Worm (Caenorhabditis elegans) whole organism, L1 larva: ENCODE data around the gene C14E2.1.

Experiments used
- C16A3.4 ChIP-seq: fragments of 150-350 bp; optimal IDR thresholded peaks from 2 replicates; lab custom pipeline; 2014; ENCODE audit warnings: missing biosample characterization, missing genetic modification characterization
- aha-1 ChIP-seq: fragments of 150-350 bp; optimal IDR thresholded peaks from 2 replicates; lab custom pipeline; 2014; ENCODE audit warnings: missing biosample characterization, missing genetic modification characterization
- aly-2 ChIP-seq: fragments of 150-350 bp; optimal IDR thresholded peaks from 2 replicates; lab custom pipeline; 2014; ENCODE audit warnings: missing biosample characterization, missing genetic modification characterization
- ceh-8 ChIP-seq: fragments of 200-800 bp; sonication (Bioruptor generic); optimal IDR thresholded peaks from 2 replicates; lab custom pipeline; 2018; ENCODE audit warnings: mild to moderate bottlenecking, missing genetic modification characterization, moderate library complexity, missing compliant biosample characterization
- ceh-90 ChIP-seq: sonication (generic microtip); optimal IDR thresholded peaks from 2 replicates; lab custom pipeline; 2016; ENCODE audit warnings: missing genetic modification characterization, missing compliant biosample characterization
- ces-1 ChIP-seq: fragments of 150-350 bp; optimal IDR thresholded peaks from 2 replicates; lab custom pipeline; 2014; ENCODE audit warnings: missing biosample characterization, missing genetic modification reagents, missing genetic modification characterization
- dsc-1 ChIP-seq: sonication (generic microtip); optimal IDR thresholded peaks from 2 replicates; lab custom pipeline; 2016; ENCODE audit warnings: mild to moderate bottlenecking, missing genetic modification characterization, missing compliant biosample characterization
- egl-27 ChIP-seq, 2 experiments: fragments of 150-350 bp in 1 of 2; sonication (generic microtip); optimal IDR thresholded peaks; 3 replicates each; lab custom pipeline; 2017 to 2018; ENCODE audit warnings: missing biosample characterization in 2 of 2, missing genetic modification characterization in 2 of 2, missing genetic modification reagents in 2 of 2
- elt-2 ChIP-seq: sonication (generic microtip); optimal IDR thresholded peaks from 2 replicates; lab custom pipeline; 2016; ENCODE audit warnings: missing genetic modification characterization, mild to moderate bottlenecking, inconsistent platforms, missing compliant biosample characterization, missing genetic modification reagents
- ets-5 ChIP-seq: fragments of 200-800 bp; sonication (Bioruptor generic); IDR thresholded peaks from 2 replicates; pipeline ENCODE4 v1.3.6; 2022; ENCODE audit warnings: missing genetic modification characterization, missing compliant biosample characterization
- fkh-4 ChIP-seq: sonication (generic microtip); optimal IDR thresholded peaks from 2 replicates; lab custom pipeline; 2016; ENCODE audit warnings: missing compliant biosample characterization, missing genetic modification characterization, borderline replicate concordance
- hlh-17 ChIP-seq: fragments of 200-800 bp; sonication (Bioruptor generic); optimal IDR thresholded peaks from 2 replicates; lab custom pipeline; 2018; ENCODE audit warnings: missing genetic modification characterization, mild to moderate bottlenecking, missing compliant biosample characterization, moderate library complexity, borderline replicate concordance
- hlh-4 ChIP-seq: sonication (generic microtip); optimal IDR thresholded peaks from 2 replicates; lab custom pipeline; 2016; ENCODE audit warnings: mild to moderate bottlenecking, missing genetic modification characterization, missing compliant biosample characterization
- isw-1 ChIP-seq: fragments of 200-800 bp; sonication (Bioruptor generic); IDR thresholded peaks from 2 replicates; pipeline ENCODE4 v1.3.6; 2022; ENCODE audit warnings: missing genetic modification characterization, missing compliant biosample characterization
- jun-1 ChIP-seq: fragments of 150-350 bp; optimal IDR thresholded peaks from 2 replicates; lab custom pipeline; 2014; ENCODE audit warnings: missing biosample characterization, missing genetic modification reagents, missing genetic modification characterization
- lin-13 ChIP-seq: fragments of 150-350 bp; optimal IDR thresholded peaks from 2 replicates; lab custom pipeline; 2014; ENCODE audit warnings: missing biosample characterization, missing genetic modification reagents, missing genetic modification characterization
- lin-14 ChIP-seq: fragments of 200-800 bp; sonication (Bioruptor generic); optimal IDR thresholded peaks from 2 replicates; lab custom pipeline; 2018; ENCODE audit warnings: mild to moderate bottlenecking, missing genetic modification characterization, moderate library complexity, missing compliant biosample characterization
- lin-35 ChIP-seq, 2 experiments: fragments of 150-350 bp; optimal IDR thresholded peaks; 2 replicates each; lab custom pipeline; 2014; ENCODE audit warnings: missing biosample characterization in 2 of 2, missing genetic modification characterization in 2 of 2, missing genetic modification reagents in 2 of 2
- lin-39 ChIP-seq: fragments of 150-350 bp; optimal IDR thresholded peaks from 2 replicates; lab custom pipeline; 2014; ENCODE audit warnings: missing biosample characterization, missing genetic modification reagents, missing genetic modification characterization
- lir-3 ChIP-seq: sonication (generic microtip); optimal IDR thresholded peaks from 2 replicates; lab custom pipeline; 2016; ENCODE audit warnings: mild to moderate bottlenecking, missing genetic modification characterization, moderate library complexity, missing compliant biosample characterization; ENCODE audit not compliant: poor library complexity
- mdl-1 ChIP-seq, 2 experiments: fragments of 150-350 bp; optimal IDR thresholded peaks; 2 replicates each; lab custom pipeline; 2014 to 2017; ENCODE audit warnings: missing biosample characterization in 2 of 2, missing genetic modification characterization in 2 of 2, inconsistent platforms in 1 of 2
- mef-2 ChIP-seq: fragments of 150-350 bp; optimal IDR thresholded peaks from 2 replicates; lab custom pipeline; 2014; ENCODE audit warnings: missing biosample characterization, missing genetic modification characterization
- nhr-12 ChIP-seq: sonication (generic microtip); optimal IDR thresholded peaks from 2 replicates; lab custom pipeline; 2017; ENCODE audit warnings: missing biosample characterization, missing genetic modification characterization
- nhr-20 ChIP-seq: sonication (generic microtip); optimal IDR thresholded peaks from 2 replicates; lab custom pipeline; 2016; ENCODE audit warnings: mild to moderate bottlenecking, missing genetic modification characterization, missing compliant biosample characterization
- nhr-237 ChIP-seq: fragments of 150-350 bp; optimal IDR thresholded peaks from 2 replicates; lab custom pipeline; 2014; ENCODE audit warnings: missing biosample characterization, missing genetic modification characterization
- nhr-28 ChIP-seq: fragments of 150-350 bp; optimal IDR thresholded peaks from 2 replicates; lab custom pipeline; 2014; ENCODE audit warnings: missing biosample characterization, missing genetic modification characterization
- nhr-47 ChIP-seq: sonication (generic microtip); optimal IDR thresholded peaks from 2 replicates; lab custom pipeline; 2016; ENCODE audit warnings: mild to moderate bottlenecking, missing genetic modification characterization, moderate library complexity, missing compliant biosample characterization
- nhr-76 ChIP-seq: sonication (generic microtip); optimal IDR thresholded peaks from 2 replicates; lab custom pipeline; 2017; ENCODE audit warnings: missing biosample characterization, missing genetic modification characterization
- nhr-77 ChIP-seq: fragments of 150-350 bp; optimal IDR thresholded peaks from 2 replicates; lab custom pipeline; 2014; ENCODE audit warnings: missing biosample characterization, missing genetic modification characterization
- nhr-90 ChIP-seq: sonication (generic microtip); optimal IDR thresholded peaks from 2 replicates; lab custom pipeline; 2016; ENCODE audit warnings: mild to moderate bottlenecking, missing genetic modification characterization, missing compliant biosample characterization; ENCODE audit not compliant: poor library complexity
- pag-3 ChIP-seq: sonication (generic microtip); optimal IDR thresholded peaks from 2 replicates; lab custom pipeline; 2017; ENCODE audit warnings: missing genetic modification characterization, mild to moderate bottlenecking, missing compliant biosample characterization, antibody characterized with exemption, borderline replicate concordance; ENCODE audit not compliant: insufficient read depth
- pax-3 ChIP-seq: fragments of 200-800 bp; sonication (Bioruptor generic); optimal IDR thresholded peaks from 2 replicates; lab custom pipeline; 2018; ENCODE audit warnings: mild to moderate bottlenecking, missing genetic modification characterization, moderate library complexity, missing compliant biosample characterization
- snpc-4 ChIP-seq: fragments of 150-350 bp; optimal IDR thresholded peaks from 2 replicates; lab custom pipeline; 2014; ENCODE audit warnings: missing biosample characterization, missing genetic modification characterization
- sox-4 ChIP-seq: sonication (generic microtip); optimal IDR thresholded peaks from 2 replicates; lab custom pipeline; 2016; ENCODE audit warnings: missing genetic modification characterization, missing compliant biosample characterization
- sup-37 ChIP-seq: fragments of 200-800 bp; sonication (Bioruptor generic); optimal IDR thresholded peaks from 2 replicates; lab custom pipeline; 2018; ENCODE audit warnings: mild to moderate bottlenecking, missing genetic modification characterization, missing compliant biosample characterization
- tbx-2 ChIP-seq: sonication (generic microtip); optimal IDR thresholded peaks from 2 replicates; lab custom pipeline; 2016; ENCODE audit warnings: missing genetic modification characterization, missing compliant biosample characterization
- tlp-1 ChIP-seq: fragments of 150-350 bp; optimal IDR thresholded peaks from 2 replicates; lab custom pipeline; 2014; ENCODE audit warnings: missing biosample characterization, missing genetic modification characterization
- unc-130 ChIP-seq: fragments of 150-350 bp; optimal IDR thresholded peaks from 2 replicates; lab custom pipeline; 2017; ENCODE audit warnings: missing biosample characterization, missing genetic modification characterization, inconsistent platforms
- unc-30 ChIP-seq: sonication (generic microtip); optimal IDR thresholded peaks from 2 replicates; lab custom pipeline; 2017; ENCODE audit warnings: missing biosample characterization, missing genetic modification characterization
- vab-15 ChIP-seq: sonication (generic microtip); optimal IDR thresholded peaks from 2 replicates; lab custom pipeline; 2017; ENCODE audit warnings: missing genotype, mild to moderate bottlenecking, missing genetic modification characterization, missing compliant biosample characterization
- xbp-1 ChIP-seq: sonication (generic microtip); optimal IDR thresholded peaks from 2 replicates; lab custom pipeline; 2016; ENCODE audit warnings: missing genetic modification characterization, missing compliant biosample characterization
- zag-1 ChIP-seq: fragments of 150-350 bp; optimal IDR thresholded peaks from 2 replicates; lab custom pipeline; 2014; ENCODE audit warnings: missing biosample characterization, missing genetic modification characterization
- zip-4 ChIP-seq: fragments of 200-800 bp; sonication (Bioruptor generic); optimal IDR thresholded peaks from 2 replicates; lab custom pipeline; 2018; ENCODE audit warnings: mild to moderate bottlenecking, missing genetic modification characterization, moderate library complexity, missing compliant biosample characterization
- ztf-11 ChIP-seq, 2 experiments: sonication (generic microtip); optimal IDR thresholded peaks; 2 replicates each; lab custom pipeline; 2016 to 2017; ENCODE audit warnings: missing genetic modification characterization in 2 of 2, missing biosample characterization in 1 of 2, missing compliant biosample characterization in 1 of 2

Gene C14E2.1

DNA sequence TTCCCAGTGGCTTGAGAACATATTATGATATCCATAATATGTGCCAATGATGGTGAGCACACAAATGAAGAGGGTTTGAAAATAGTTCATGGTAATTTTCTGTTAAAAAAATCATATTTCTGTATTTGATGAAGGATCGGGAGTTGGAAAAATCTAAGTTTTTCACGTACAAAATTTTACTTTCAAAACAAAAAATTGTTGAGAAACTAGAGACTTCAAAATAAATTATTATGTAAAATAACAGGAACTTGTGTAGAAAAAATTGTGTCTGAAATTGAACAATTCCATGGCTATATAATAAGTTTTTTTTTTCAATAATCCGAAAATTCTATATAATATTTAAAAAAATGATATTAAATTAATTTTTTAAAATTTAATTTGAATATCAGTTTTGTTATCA lies 5.0 kb upstream of the C14E2.1 start, which contains the start of gene C14E2.4:
Gene C14E2.4 (minus strand): TSS at position 101 of the 400 bp plus-strand sequence.
- TF ChIP-seq egl-27 (tag; optimal IDR thresholded peaks at IDR 0.05; lab: Kevin White, UChicago), result no peak
- no peak for TF ChIP-seq lir-3 (tag; lab: Kevin White, UChicago)
- TF ChIP-seq aly-2 (tag; lab: Kevin White, UChicago), result no peak
- TF ChIP-seq zip-4, result no peak
- no peak for TF ChIP-seq mef-2
- no peak for TF ChIP-seq lin-35 (GFP tag; optimal IDR thresholded peaks at IDR 0.05; lab: Kevin White, UChicago)
- no peak for TF ChIP-seq sox-4
- TF ChIP-seq dsc-1 (tag; lab: Kevin White, UChicago), result no peak

ce11 chrX:1825290-1825832 lies 905 bp upstream of the C14E2.1 start, which contains the start of gene C14E2.5:
C14E2.5 (minus strand) TSS chrX:1825340.
- TF ChIP-seq nhr-28 (tag; lab: Kevin White, UChicago), result no peak
- no peak for TF ChIP-seq nhr-12 (tag; lab: Kevin White, UChicago)
- TF ChIP-seq aha-1 (tag; lab: Kevin White, UChicago), result no peak
- no peak for TF ChIP-seq hlh-17 (GFP tag; lab: Kevin White, UChicago)
- TF ChIP-seq ets-5 (GFP tag; lab: Robert Waterston, UW), result no peak
- no peak for TF ChIP-seq tlp-1 (tag; lab: Kevin White, UChicago)
- no peak for TF ChIP-seq lin-39
- TF ChIP-seq, all 84 proteins: peak for 0

DNA sequence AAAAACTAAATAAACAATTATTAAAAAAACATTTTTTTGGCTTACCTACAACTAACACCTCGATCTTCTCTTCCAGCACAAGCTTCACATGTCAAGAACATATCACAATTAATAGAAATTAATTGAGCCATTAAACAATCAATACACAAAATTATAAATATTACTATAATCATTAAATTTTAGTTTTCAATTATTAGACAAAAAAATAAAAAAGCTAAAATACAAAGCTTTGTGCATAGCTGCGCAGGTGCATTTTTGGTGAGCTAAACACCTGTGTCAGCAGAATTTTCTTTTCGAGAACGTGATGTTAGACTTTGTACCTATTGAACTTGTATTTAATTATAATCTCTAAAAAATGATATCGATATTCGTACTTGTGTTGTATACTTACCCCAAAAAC lies 3.7 kb downstream of the C14E2.1 start, which contains the start of gene C14E2.6:
Gene C14E2.6 (minus strand): TSS at position 101 of the 400 bp plus-strand sequence.
- no peak for TF ChIP-seq unc-130 (tag; lab: Kevin White, UChicago)
- TF ChIP-seq zag-1 (tag; lab: Kevin White, UChicago), result no peak
- no peak for TF ChIP-seq nhr-90 (tag; lab: Kevin White, UChicago)
- no peak for TF ChIP-seq nhr-237 (tag; lab: Kevin White, UChicago)
- TF ChIP-seq hlh-4, result peak; percentile 20

DNA sequence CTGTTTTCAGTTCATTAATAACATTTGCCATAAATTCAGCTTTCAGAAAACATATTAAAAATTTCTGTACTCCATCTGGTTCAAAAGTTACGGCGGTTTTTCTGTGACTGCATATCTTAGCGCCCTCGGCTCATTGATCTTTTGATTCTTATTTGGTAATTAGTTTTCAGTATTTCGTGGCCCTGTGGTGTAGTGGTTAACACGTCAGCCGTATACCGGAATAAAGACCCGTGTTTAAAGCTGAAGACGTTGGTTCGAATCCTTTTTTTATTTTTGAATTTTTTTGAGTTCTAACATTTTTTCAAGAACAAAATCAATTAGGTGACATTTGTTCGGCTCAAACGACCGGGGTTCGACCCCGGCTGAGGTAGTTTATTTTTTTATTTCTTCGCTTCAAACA lies 4.2 kb downstream of the C14E2.1 start:
- no peak for TF ChIP-seq jun-1 (tag; lab: Kevin White, UChicago)
- no peak for TF ChIP-seq lin-13 (GFP tag; lab: Kevin White, UChicago)
- no peak for TF ChIP-seq sox-4
- TF ChIP-seq ceh-90 (tag; lab: Kevin White, UChicago), result no peak
- no peak for TF ChIP-seq nhr-12 (tag; lab: Kevin White, UChicago)
- no peak for TF ChIP-seq ceh-8
- no peak for TF ChIP-seq isw-1
- no peak for TF ChIP-seq lin-14 (GFP tag; lab: Kevin White, UChicago)
- TF ChIP-seq vab-15, result no peak
- no peak for TF ChIP-seq egl-27 (tag; optimal IDR thresholded peaks at IDR 0.05; lab: Kevin White, UChicago)
- TF ChIP-seq mdl-1 (tag; optimal IDR thresholded peaks at IDR 0.05; lab: Kevin White, UChicago), result no peak
- no peak for TF ChIP-seq snpc-4 (tag; lab: Kevin White, UChicago)
- no peak for TF ChIP-seq lin-35 (GFP tag; optimal IDR thresholded peaks at IDR 0.05; lab: Kevin White, UChicago)
- TF ChIP-seq, all 84 proteins: peak for 0

DNA sequence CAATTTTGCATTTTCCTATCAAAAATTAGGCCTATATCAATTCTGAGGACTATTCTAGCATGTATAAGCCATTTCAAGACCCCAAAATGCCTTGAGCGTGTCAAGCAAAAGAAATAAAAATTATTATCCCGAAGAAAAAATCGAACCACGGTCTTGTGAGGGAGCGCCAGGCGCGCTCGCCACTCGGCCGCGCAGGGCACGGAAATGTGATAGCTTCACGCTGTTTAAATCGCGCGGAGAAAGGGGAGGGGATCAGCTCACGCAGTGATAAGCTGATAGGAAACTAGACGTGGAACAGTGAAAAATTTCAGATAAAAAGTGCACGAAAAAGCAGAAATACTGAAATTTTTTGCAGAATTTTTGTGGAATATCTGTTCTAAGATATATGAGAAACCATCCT lies 11.4 kb downstream of the C14E2.1 start:
- TF ChIP-seq nhr-77, result no peak
- peak; percentile 73 for TF ChIP-seq nhr-47 (tag; lab: Kevin White, UChicago)
- peak; percentile 35 for TF ChIP-seq C16A3.4
- TF ChIP-seq xbp-1, result peak; percentile 6
- peak in 1 of 2 experiments; percentile 36 for TF ChIP-seq ztf-11 (tag; optimal IDR thresholded peaks at IDR 0.05; lab: Kevin White, UChicago)
- TF ChIP-seq nhr-20, result peak; percentile 40
- peak; percentile 32 for TF ChIP-seq elt-2 (tag; lab: Kevin White, UChicago)
- peak in 1 of 2 experiments; percentile 15 for TF ChIP-seq mdl-1 (tag; optimal IDR thresholded peaks at IDR 0.05; lab: Kevin White, UChicago)
- TF ChIP-seq hlh-4, result no peak
- TF ChIP-seq ces-1 (GFP tag; lab: Kevin White, UChicago), result no peak
- TF ChIP-seq lin-13 (GFP tag; lab: Kevin White, UChicago), result no peak
- no peak for TF ChIP-seq sup-37 (GFP tag; lab: Kevin White, UChicago)
- peak; percentile 51 for TF ChIP-seq pax-3 (tag; lab: Kevin White, UChicago)
- peak; percentile 25 for TF ChIP-seq tbx-2
- TF ChIP-seq unc-130 (tag; lab: Kevin White, UChicago), result no peak
- TF ChIP-seq unc-30 (tag; lab: Kevin White, UChicago), result no peak
- no peak for TF ChIP-seq nhr-76 (tag; lab: Kevin White, UChicago)
- TF ChIP-seq fkh-4, result no peak
- TF ChIP-seq pag-3 (tag; lab: Kevin White, UChicago), result no peak
